Fruit fly (Drosophila melanogaster): ENCODE measurements around the gene CG17327.

The CG17327 gene

dm6 chr3R:13012990-13013389 lies 15.5 kb upstream of the CG17327 start:
- peak; percentile 59 for TF ChIP-seq CG6163 (GFP tag; IDR thresholded peaks at IDR 0.05)
- TF ChIP-seq Sox14 (GFP tag; optimal IDR thresholded peaks at IDR 0.05): no peak
- no peak for TF ChIP-seq CG31627 (GFP tag; optimal IDR thresholded peaks at IDR 0.05)

- peak; percentile 57 for TF ChIP-seq Blimp-1 (GFP tag; optimal IDR thresholded peaks at IDR 0.05)
- peak; percentile 62 for TF ChIP-seq CG8632 (GFP tag; optimal IDR thresholded peaks at IDR 0.05)
- peak; percentile 77 for TF ChIP-seq CG6792 (GFP tag; optimal IDR thresholded peaks at IDR 0.05)
- peak; percentile 77 for TF ChIP-seq CG32006 (GFP tag; optimal IDR thresholded peaks at IDR 0.05)
- TF ChIP-seq fkh (GFP tag; optimal IDR thresholded peaks at IDR 0.05): peak; percentile 59
- peak; percentile 72 for TF ChIP-seq CG10631 (GFP tag; optimal IDR thresholded peaks at IDR 0.05)
- peak; percentile 63 for TF ChIP-seq CG8319 (GFP tag; optimal IDR thresholded peaks at IDR 0.05)
- no peak for TF ChIP-seq fd85E (GFP tag; optimal IDR thresholded peaks at IDR 0.05)
- TF ChIP-seq CG8119 (GFP tag; IDR thresholded peaks at IDR 0.05): peak; percentile 73; the same call in 2 of the 3 replicates
- TF ChIP-seq fd59A (GFP tag; optimal IDR thresholded peaks at IDR 0.05): peak; percentile 33
- peak; percentile 90 for TF ChIP-seq Sox14 (GFP tag; optimal IDR thresholded peaks at IDR 0.05)
- peak; percentile 80 for TF ChIP-seq CG31627 (GFP tag; optimal IDR thresholded peaks at IDR 0.05)
- TF ChIP-seq OdsH (GFP tag; optimal IDR thresholded peaks at IDR 0.05): peak; percentile 77
- TF ChIP-seq CG16779 (tag; optimal IDR thresholded peaks at IDR 0.05): peak; percentile 53
- TF ChIP-seq Ets96B (tag; optimal IDR thresholded peaks at IDR 0.05): peak; percentile 63
- TF ChIP-seq CG6276 (GFP tag; optimal IDR thresholded peaks at IDR 0.05): peak; percentile 77
- TF ChIP-seq Sox15 (GFP tag; optimal IDR thresholded peaks at IDR 0.05): peak; percentile 73
- TF ChIP-seq CG9139 (GFP tag; optimal IDR thresholded peaks at IDR 0.05): peak; percentile 64
- TF ChIP-seq CG11762 (GFP tag; optimal IDR thresholded peaks at IDR 0.05; ENCODE audit: insufficient read depth): peak; percentile 33
- peak; percentile 49 for TF ChIP-seq CG3032 (tag; optimal IDR thresholded peaks at IDR 0.05)
- peak; percentile 87 for TF ChIP-seq svp (GFP tag)
- TF ChIP-seq CG4318 (GFP tag; optimal IDR thresholded peaks at IDR 0.05): no peak
- peak; percentile 88 for TF ChIP-seq CG6163 (GFP tag; IDR thresholded peaks at IDR 0.05)
- peak; percentile 67 for TF ChIP-seq CG10669 (GFP tag; optimal IDR thresholded peaks at IDR 0.05)
- TF ChIP-seq Smox (GFP tag; optimal IDR thresholded peaks at IDR 0.05): peak; percentile 68
- peak; percentile 48 for TF ChIP-seq dsx (GFP tag; optimal IDR thresholded peaks at IDR 0.05; ENCODE audit: poor library complexity, severe bottlenecking)
- peak; percentile 82 for TF ChIP-seq lz (GFP tag; optimal IDR thresholded peaks at IDR 0.05)
- peak; percentile 69 for TF ChIP-seq CG6808 (GFP tag; optimal IDR thresholded peaks at IDR 0.05)
- TF ChIP-seq CG7368 (GFP tag; optimal IDR thresholded peaks at IDR 0.05): peak; percentile 74
- TF ChIP-seq Hr38 (GFP tag; optimal IDR thresholded peaks at IDR 0.05): no peak
- peak; percentile 26 for TF ChIP-seq CG6854 (GFP tag; optimal IDR thresholded peaks at IDR 0.05)
- TF ChIP-seq cyc (GFP tag; optimal IDR thresholded peaks at IDR 0.05): peak; percentile 74
- TF ChIP-seq acj6 (GFP tag; optimal IDR thresholded peaks at IDR 0.05): peak; percentile 73
- no peak; the same call in 1 of the 2 replicates for TF ChIP-seq CG15336 (GFP tag; IDR thresholded peaks at IDR 0.05)
- TF ChIP-seq CG11902 (GFP tag; optimal IDR thresholded peaks at IDR 0.05): peak; percentile 65
- peak; percentile 74 for TF ChIP-seq Hr4 (GFP tag; optimal IDR thresholded peaks at IDR 0.05)
- TF ChIP-seq Lpt (GFP tag; optimal IDR thresholded peaks at IDR 0.05): peak; percentile 76
- TF ChIP-seq salr (GFP tag; optimal IDR thresholded peaks at IDR 0.05): peak; percentile 50 to 55
- no peak for TF ChIP-seq Eip93F (GFP tag; optimal IDR thresholded peaks at IDR 0.05)
- TF ChIP-seq Eip75B (GFP tag; optimal IDR thresholded peaks at IDR 0.05): peak; percentile 58
- TF ChIP-seq spab (GFP tag; optimal IDR thresholded peaks at IDR 0.05): peak; percentile 47
- TF ChIP-seq ss (GFP tag; optimal IDR thresholded peaks at IDR 0.05): peak; percentile 71 to 75
- peak; percentile 92 for TF ChIP-seq Eip78C (GFP tag)
- TF ChIP-seq Ets21C (GFP tag; optimal IDR thresholded peaks at IDR 0.05): peak; percentile 67
- peak; percentile 77 for TF ChIP-seq dac (GFP tag; optimal IDR thresholded peaks at IDR 0.05)
- peak; percentile 89 for TF ChIP-seq eg (GFP tag; IDR thresholded peaks at IDR 0.05)
- TF ChIP-seq CG1621 (tag; optimal IDR thresholded peaks at IDR 0.05): peak; percentile 63
- TF ChIP-seq CG34406 (GFP tag; optimal IDR thresholded peaks at IDR 0.05): peak; percentile 56
- peak; percentile 51 for TF ChIP-seq CG11294 (GFP tag; IDR thresholded peaks at IDR 0.05)
These were observed 14.8 kb upstream of the CG17327 start for dm6 chr3R:13012351-13012750.
